Fruit fly (Drosophila melanogaster) whole organism, adult: ENCODE results near the gene tty.

Source experiments
- CG12768 ChIP-seq: fragments of 200-800 bp; sonication (Bioruptor generic); optimal IDR thresholded peaks from 2 replicates; lab custom pipeline; 2017; ENCODE audit warnings: missing biosample characterization, missing genetic modification characterization, mild to moderate bottlenecking, moderate library complexity, missing genetic modification reagents
- CG14711 ChIP-seq: fragments of 200-800 bp; sonication (Bioruptor generic); optimal IDR thresholded peaks from 2 replicates; lab custom pipeline; 2018; ENCODE audit warnings: missing biosample characterization, mild to moderate bottlenecking, missing genetic modification characterization, moderate library complexity
- CG33017 ChIP-seq: fragments of 200-800 bp; sonication (Bioruptor generic); optimal IDR thresholded peaks from 2 replicates; lab custom pipeline; 2018; ENCODE audit warnings: missing biosample characterization, mild to moderate bottlenecking, missing genetic modification characterization, moderate library complexity
- CG7045 ChIP-seq: fragments of 200-800 bp; sonication (Bioruptor generic); optimal IDR thresholded peaks from 2 replicates; lab custom pipeline; 2017; ENCODE audit warnings: missing biosample characterization, mild to moderate bottlenecking, missing genetic modification characterization
- CG7101 ChIP-seq: fragments of 200-800 bp; sonication (Bioruptor generic); optimal IDR thresholded peaks from 2 replicates; lab custom pipeline; 2018; ENCODE audit warnings: missing biosample characterization, mild to moderate bottlenecking, missing genetic modification characterization, moderate library complexity
- Hr96 ChIP-seq: fragments of 200-800 bp; sonication (Bioruptor generic); optimal IDR thresholded peaks from 2 replicates; lab custom pipeline; 2016; ENCODE audit warnings: missing biosample characterization, missing genetic modification characterization
- Mnt ChIP-seq: fragments of 200-800 bp; sonication (Bioruptor generic); optimal IDR thresholded peaks from 2 replicates; lab custom pipeline; 2016; ENCODE audit warnings: missing biosample characterization, mild to moderate bottlenecking, missing genetic modification characterization
- bab1 ChIP-seq: fragments of 200-800 bp; sonication (Bioruptor generic); optimal IDR thresholded peaks from 3 replicates; lab custom pipeline; 2019; ENCODE audit warnings: missing biosample characterization, mild to moderate bottlenecking, missing genetic modification characterization, moderate library complexity
- cnc ChIP-seq, 2 experiments: fragments of >200 bp; optimal IDR thresholded peaks; 2 replicates each; lab custom pipeline; 2017
- kay ChIP-seq: fragments of 200-800 bp; sonication (Bioruptor generic); peaks from one replicate; lab custom pipeline; 2016; ENCODE audit warnings: missing biosample characterization, missing genetic modification characterization, borderline replicate concordance
- ovo ChIP-seq: fragments of 200-800 bp; sonication (Bioruptor generic); optimal IDR thresholded peaks from 2 replicates; lab custom pipeline; 2016; ENCODE audit warnings: missing biosample characterization, missing genetic modification characterization

dm6 chrX:21279311-21279890, 60.1 kb downstream of the tty start:
- TF ChIP-seq cnc (optimal IDR thresholded peaks at IDR 0.05; lab: Kevin White, UChicago) (no peak), CG14711 (tag; lab: Kevin White, UChicago) (no peak), CG7101 (no peak), CG12768 (no peak), kay (GFP tag; lab: Kevin White, UChicago) (no peak), CG7045 (GFP tag; lab: Kevin White, UChicago) (no peak), CG33017 (tag; lab: Kevin White, UChicago) (no peak), Mnt (GFP tag; lab: Kevin White, UChicago) (no peak), bab1 (GFP tag; lab: Kevin White, UChicago) (no peak), Hr96 (GFP tag; lab: Kevin White, UChicago) (no peak), ovo (GFP tag; lab: Kevin White, UChicago) (no peak)
